Fruit fly (Drosophila melanogaster) whole organism, pupa: Measurements from ENCODE around the gene topi.

Source experiments
- CG12605 ChIP-seq: fragments of 200-800 bp; sonication (Bioruptor generic); IDR thresholded peaks from 2 replicates; pipeline ENCODE4 v1.3.6; 2022; ENCODE audit warnings: missing biosample characterization, missing genetic modification characterization
- CG13204 ChIP-seq: fragments of 200-800 bp; sonication (Bioruptor generic); optimal IDR thresholded peaks from 2 replicates; lab custom pipeline; 2018; ENCODE audit warnings: missing biosample characterization, mild to moderate bottlenecking, missing genetic modification characterization, moderate library complexity
- CG14655 ChIP-seq: fragments of 200-800 bp; sonication (Bioruptor generic); optimal IDR thresholded peaks from 3 replicates; lab custom pipeline; 2017; ENCODE audit warnings: mild to moderate bottlenecking, missing biosample characterization, missing genetic modification reagents, missing genetic modification characterization
- CG15710 ChIP-seq: fragments of 200-800 bp; sonication (Bioruptor generic); optimal IDR thresholded peaks from 2 replicates; lab custom pipeline; 2018; ENCODE audit warnings: missing biosample characterization, mild to moderate bottlenecking, missing genetic modification characterization, moderate library complexity
- CG34367 ChIP-seq: fragments of 200-800 bp; sonication (Bioruptor generic); optimal IDR thresholded peaks from 2 replicates; lab custom pipeline; 2018; ENCODE audit warnings: missing biosample characterization, mild to moderate bottlenecking, missing genetic modification characterization
- CG4496 ChIP-seq: fragments of 200-800 bp; sonication (Bioruptor generic); IDR thresholded peaks from 3 replicates; pipeline ENCODE4 v1.3.6; 2022; ENCODE audit warnings: missing biosample characterization, missing genetic modification characterization
- CG8301 ChIP-seq: fragments of 200-800 bp; sonication (Bioruptor generic); optimal IDR thresholded peaks from 2 replicates; lab custom pipeline; 2018; ENCODE audit warnings: missing biosample characterization, mild to moderate bottlenecking, missing genetic modification characterization
- CG9948 ChIP-seq: fragments of 200-800 bp; sonication (Bioruptor generic); optimal IDR thresholded peaks from 2 replicates; lab custom pipeline; 2018; ENCODE audit warnings: missing biosample characterization, mild to moderate bottlenecking, missing genetic modification characterization, moderate library complexity
- EcR ChIP-seq: fragments of 200-800 bp; sonication (Bioruptor generic); optimal IDR thresholded peaks from 3 replicates; lab custom pipeline; 2019; ENCODE audit warnings: missing biosample characterization, missing genetic modification characterization, mild to moderate bottlenecking, moderate library complexity, missing genetic modification reagents
- Ets98B ChIP-seq: fragments of 200-800 bp; sonication (Bioruptor generic); IDR thresholded peaks from 2 replicates; pipeline ENCODE4 v1.3.6; 2022; ENCODE audit warnings: missing biosample characterization, missing genetic modification characterization
- Pif1A ChIP-seq: fragments of 200-800 bp; sonication (Bioruptor generic); optimal IDR thresholded peaks from 3 replicates; lab custom pipeline; 2016; ENCODE audit warnings: missing biosample characterization, missing genetic modification characterization
- fd96Ca ChIP-seq: fragments of 200-800 bp; sonication (Bioruptor generic); IDR thresholded peaks from 3 replicates; pipeline ENCODE4 v1.3.6; 2022; ENCODE audit warnings: missing biosample characterization, missing genetic modification characterization
- rn ChIP-seq: fragments of 200-800 bp; sonication (Bioruptor generic); IDR thresholded peaks from 2 replicates; pipeline ENCODE4 v1.3.6; 2022; ENCODE audit warnings: missing biosample characterization, missing genetic modification characterization

- TF ChIP-seq CG14655 (GFP tag; lab: Kevin White, UChicago) = no peak
- no peak for TF ChIP-seq rn (GFP tag; lab: Robert Waterston, UW)
- TF ChIP-seq CG4496 (GFP tag; lab: Robert Waterston, UW) = no peak
- no peak for TF ChIP-seq EcR (GFP tag; lab: Kevin White, UChicago)
- TF ChIP-seq CG15710 (tag; lab: Kevin White, UChicago) = no peak
- TF ChIP-seq CG9948 (tag; lab: Kevin White, UChicago) = no peak
- TF ChIP-seq CG34367 (tag; lab: Kevin White, UChicago) = no peak
- TF ChIP-seq Ets98B (GFP tag; lab: Robert Waterston, UW) = no peak
- no peak for TF ChIP-seq CG12605 (GFP tag; lab: Robert Waterston, UW)
- TF ChIP-seq CG8301 = no peak
- TF ChIP-seq fd96Ca (GFP tag; lab: Robert Waterston, UW) = no peak
- no peak for TF ChIP-seq CG13204 (GFP tag; lab: Kevin White, UChicago)
- no peak for TF ChIP-seq Pif1A
Observed at dm6 chr3R:9747900-9748663, 26.8 kb upstream of the topi start.
